Worm (Caenorhabditis elegans): ENCODE data around the gene Y73B6BL.22.

DNA sequence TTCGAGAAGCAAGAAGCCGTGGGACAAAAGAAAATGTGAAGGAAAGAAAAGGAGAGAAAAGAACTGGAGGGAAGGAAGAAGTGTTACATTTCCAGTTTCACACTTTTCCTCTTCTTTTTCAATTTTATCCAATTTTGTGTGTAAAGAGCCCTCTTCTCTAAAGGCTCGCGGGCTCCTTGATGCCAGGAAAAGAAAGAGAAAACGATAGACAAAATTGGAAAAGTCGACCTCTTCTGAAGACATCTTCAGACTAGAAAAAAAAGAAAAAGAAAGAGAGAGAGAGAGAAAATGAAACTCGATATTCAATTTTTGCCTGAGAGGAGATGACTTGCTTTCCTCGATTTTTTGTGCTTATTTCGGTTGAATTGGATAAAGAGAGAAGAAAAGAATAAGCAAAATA, 31.4 kb downstream of the Y73B6BL.22 start:
- TF ChIP-seq him-1 (tag; optimal IDR thresholded peaks at IDR 0.05) = no peak
- no peak for TF ChIP-seq dao-5 (tag; optimal IDR thresholded peaks at IDR 0.05)
- no peak for TF ChIP-seq W03F9.2 (tag; optimal IDR thresholded peaks at IDR 0.05)

All from whole organism, L4/young adult.